Worm (Caenorhabditis elegans): Measurements from ENCODE around the gene wdr-5.3.

Gene wdr-5.3

DNA sequence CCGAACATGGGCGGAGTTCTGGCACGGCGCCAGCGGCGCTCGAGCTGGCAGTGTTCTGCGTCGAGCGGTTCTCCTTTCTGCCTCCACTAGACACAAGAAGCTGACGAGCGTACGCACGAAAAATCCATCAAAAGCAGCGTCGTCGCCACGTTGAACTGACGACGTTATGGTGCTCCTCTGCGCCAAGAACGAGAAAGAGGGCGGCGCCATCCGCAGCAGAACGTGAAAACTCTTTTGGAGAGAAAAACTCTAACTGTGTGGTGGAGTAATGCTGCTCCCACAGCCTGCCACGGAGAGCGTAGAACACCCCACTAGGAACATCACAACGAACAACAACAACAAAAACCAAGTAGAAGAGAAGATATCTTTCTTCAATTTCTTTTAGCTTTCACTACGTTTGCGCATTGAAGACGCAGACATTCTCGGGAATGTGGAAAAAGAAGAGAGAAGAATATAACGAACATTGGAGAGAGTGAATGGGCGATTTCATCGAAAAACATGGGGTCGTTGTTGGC lies 14.9 kb upstream of the wdr-5.3 start (continued):
- TF ChIP-seq aly-2 (tag; optimal IDR thresholded peaks at IDR 0.05) (no peak), elt-3 (tag; optimal IDR thresholded peaks at IDR 0.05) (peak in 1 of 6 experiments; percentile 12), ama-1 (optimal IDR thresholded peaks at IDR 0.05) (no peak), pax-3 (tag; optimal IDR thresholded peaks at IDR 0.05) (no peak), nhr-11 (tag; optimal IDR thresholded peaks at IDR 0.05) (no peak), mef-2 (tag; optimal IDR thresholded peaks at IDR 0.05) (no peak), C16A3.4 (tag; optimal IDR thresholded peaks at IDR 0.05) (no peak), ces-1 (GFP tag; optimal IDR thresholded peaks at IDR 0.05) (no peak), nhr-12 (tag; optimal IDR thresholded peaks at IDR 0.05) (no peak), fkh-4 (tag; optimal IDR thresholded peaks at IDR 0.05; ENCODE audit: borderline replicate concordance) (no peak), tlp-1 (tag; optimal IDR thresholded peaks at IDR 0.05) (no peak), nhr-77 (tag; optimal IDR thresholded peaks at IDR 0.05) (no peak)

DNA sequence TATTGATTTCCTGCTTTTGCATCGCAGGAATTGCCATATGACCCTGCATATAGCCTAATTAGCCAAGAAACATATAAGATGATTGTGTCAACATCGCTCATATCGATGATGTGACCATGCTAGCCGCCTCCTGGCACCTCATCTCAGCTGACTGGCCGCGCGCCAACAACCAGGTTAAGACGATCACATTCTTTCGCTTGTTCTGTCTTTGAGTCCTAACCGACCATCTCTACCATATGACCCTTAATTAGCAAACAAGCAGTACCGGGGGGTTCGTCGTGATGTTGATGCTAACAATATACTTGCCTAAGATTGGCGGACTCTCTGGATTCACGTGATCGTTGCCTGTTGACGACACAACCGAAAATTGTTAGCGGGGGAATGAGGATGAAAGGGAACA lies 14.3 kb upstream of the wdr-5.3 start:
- TF ChIP-seq efl-1 (optimal IDR thresholded peaks at IDR 0.05) (no peak), efl-1 (GFP tag; optimal IDR thresholded peaks at IDR 0.05 in 1 of 2) (peak in 1 of 2 experiments; percentile 91), snu-23 (GFP tag; optimal IDR thresholded peaks at IDR 0.05) (peak; percentile 17), irx-1 (tag; optimal IDR thresholded peaks at IDR 0.05) (no peak), sptf-1 (tag; optimal IDR thresholded peaks at IDR 0.05) (no peak), mdl-1 (tag; optimal IDR thresholded peaks at IDR 0.05) (peak in 1 of 2 experiments; percentile 62), zip-4 (GFP tag; optimal IDR thresholded peaks at IDR 0.05) (no peak), ceh-63 (GFP tag; optimal IDR thresholded peaks at IDR 0.05) (no peak), pqm-1 (tag; optimal IDR thresholded peaks at IDR 0.05) (no peak), alr-1 (tag; optimal IDR thresholded peaks at IDR 0.05; ENCODE audit: borderline replicate concordance) (no peak), tbx-2 (tag; optimal IDR thresholded peaks at IDR 0.05) (peak; percentile 13), fkh-4 (tag; optimal IDR thresholded peaks at IDR 0.05; ENCODE audit: borderline replicate concordance) (no peak), nhr-85 (tag) (peak; percentile 86), efl-3 (GFP tag; optimal IDR thresholded peaks at IDR 0.05) (no peak), lin-14 (GFP tag; optimal IDR thresholded peaks at IDR 0.05) (no peak), tlp-1 (tag; optimal IDR thresholded peaks at IDR 0.05) (no peak), ztf-4 (tag; optimal IDR thresholded peaks at IDR 0.05) (peak; percentile 43), unc-86 (tag; optimal IDR thresholded peaks at IDR 0.05) (no peak), dpl-1 (GFP tag; optimal IDR thresholded peaks at IDR 0.05) (peak in 1 of 3 experiments; percentile 23), nhr-237 (tag; optimal IDR thresholded peaks at IDR 0.05) (no peak), elt-3 (tag; optimal IDR thresholded peaks at IDR 0.05) (peak in 1 of 6 experiments; percentile 47), pag-3 (tag; optimal IDR thresholded peaks at IDR 0.05; ENCODE audit: borderline replicate concordance, insufficient read depth) (no peak), ceh-8 (GFP tag; optimal IDR thresholded peaks at IDR 0.05) (no peak), snpc-4 (tag; optimal IDR thresholded peaks at IDR 0.05) (no peak), lin-39 (tag; optimal IDR thresholded peaks at IDR 0.05) (no peak), lsy-2 (tag; optimal IDR thresholded peaks at IDR 0.05) (no peak), unc-130 (tag; optimal IDR thresholded peaks at IDR 0.05) (peak; percentile 31), mab-9 (GFP tag; IDR thresholded peaks at IDR 0.05) (no peak), hpl-2 (GFP tag; optimal IDR thresholded peaks at IDR 0.05) (no peak), egl-13 (tag; optimal IDR thresholded peaks at IDR 0.05) (no peak), hlh-4 (tag; optimal IDR thresholded peaks at IDR 0.05) (no peak), nhr-71 (tag; optimal IDR thresholded peaks at IDR 0.05) (peak; percentile 44), sup-37 (GFP tag; optimal IDR thresholded peaks at IDR 0.05) (no peak), lin-35 (GFP tag; optimal IDR thresholded peaks at IDR 0.05) (peak in 1 of 2 experiments; percentile 77), blmp-1 (tag; optimal IDR thresholded peaks at IDR 0.05) (peak; percentile 63), nhr-20 (tag; optimal IDR thresholded peaks at IDR 0.05) (peak; percentile 56)

All from whole organism, L1 larva.